Fruit fly (Drosophila melanogaster) whole organism, embryonic: Measurements from ENCODE around the gene crm.

Source experiments
- Abd-B ChIP-seq: fragments of 200-800 bp; sonication (Bioruptor generic); optimal IDR thresholded peaks from 2 replicates; lab custom pipeline; 2018; ENCODE audit warnings: missing biosample characterization, mild to moderate bottlenecking, missing genetic modification characterization, moderate library complexity
- B-H2 ChIP-seq: fragments of 200-800 bp; sonication (Bioruptor generic); optimal IDR thresholded peaks from 2 replicates; lab custom pipeline; 2018; ENCODE audit warnings: missing biosample characterization, mild to moderate bottlenecking, missing genetic modification characterization
- CG10979 ChIP-seq: fragments of 200-800 bp; sonication (Bioruptor generic); optimal IDR thresholded peaks from 2 replicates; lab custom pipeline; 2018; ENCODE audit warnings: missing biosample characterization, mild to moderate bottlenecking, missing genetic modification characterization, moderate library complexity
- CG11085 ChIP-seq: fragments of 200-800 bp; sonication (Bioruptor generic); IDR thresholded peaks from 2 replicates; pipeline ENCODE4 v1.3.6; 2022; ENCODE audit warnings: missing biosample characterization, missing genetic modification characterization
- CG11398 ChIP-seq: fragments of 200-800 bp; sonication (Bioruptor generic); optimal IDR thresholded peaks from 2 replicates; lab custom pipeline; 2016; ENCODE audit warnings: missing biosample characterization, missing genetic modification characterization
- CG11456 ChIP-seq: fragments of 200-800 bp; sonication (Bioruptor generic); IDR thresholded peaks from 3 replicates; pipeline ENCODE4 v1.3.6; 2022; ENCODE audit warnings: missing biosample characterization, missing genetic modification characterization
- CG12942 ChIP-seq: fragments of 200-800 bp; sonication (Bioruptor generic); optimal IDR thresholded peaks from 3 replicates; lab custom pipeline; 2016; ENCODE audit warnings: missing biosample characterization, missing genetic modification characterization
- CG13296 ChIP-seq: fragments of 200-800 bp; sonication (Bioruptor generic); optimal IDR thresholded peaks from 3 replicates; lab custom pipeline; 2018; ENCODE audit warnings: missing biosample characterization, mild to moderate bottlenecking, missing genetic modification characterization
- CG15011 ChIP-seq: fragments of 200-800 bp; sonication (Bioruptor generic); optimal IDR thresholded peaks from 3 replicates; lab custom pipeline; 2018; ENCODE audit warnings: missing biosample characterization, mild to moderate bottlenecking, missing genetic modification characterization
- CG17186 ChIP-seq: fragments of 200-800 bp; sonication (Bioruptor generic); optimal IDR thresholded peaks from 3 replicates; lab custom pipeline; 2017; ENCODE audit warnings: missing biosample characterization, missing genetic modification reagents, missing genetic modification characterization
- CG17802 ChIP-seq: fragments of 200-800 bp; sonication (Bioruptor generic); optimal IDR thresholded peaks from 2 replicates; lab custom pipeline; 2018; ENCODE audit warnings: missing biosample characterization, mild to moderate bottlenecking, missing genetic modification characterization, moderate library complexity
- CG1832 ChIP-seq: fragments of 200-800 bp; sonication (Bioruptor generic); optimal IDR thresholded peaks from 2 replicates; lab custom pipeline; 2017; ENCODE audit warnings: missing biosample characterization, mild to moderate bottlenecking, missing genetic modification characterization, inconsistent platforms
- CG31441 ChIP-seq: fragments of 200-800 bp; sonication (Bioruptor generic); IDR thresholded peaks from 2 replicates; pipeline ENCODE4 v1.3.6; 2022; ENCODE audit warnings: missing biosample characterization, missing genetic modification characterization
- CG3726 ChIP-seq: fragments of 200-800 bp; sonication (Bioruptor generic); IDR thresholded peaks from 3 replicates; pipeline ENCODE4, ENCODE4 v1.3.6; 2022; ENCODE audit warnings: missing biosample characterization, missing genetic modification characterization
- CG5953 ChIP-seq: fragments of 200-800 bp; sonication (Bioruptor generic); IDR thresholded peaks from 2 replicates; pipeline ENCODE4 v1.3.6; 2022; ENCODE audit warnings: missing biosample characterization, missing genetic modification characterization
- CG7372 ChIP-seq: fragments of 200-800 bp; sonication (Bioruptor generic); IDR thresholded peaks from 2 replicates; pipeline ENCODE4 v1.3.6; 2022; ENCODE audit warnings: missing biosample characterization, missing genetic modification characterization
- CG8281 ChIP-seq: fragments of 200-800 bp; sonication (Bioruptor generic); optimal IDR thresholded peaks from 2 replicates; lab custom pipeline; 2018; ENCODE audit warnings: missing biosample characterization, mild to moderate bottlenecking, missing genetic modification characterization, moderate library complexity
- Camta ChIP-seq: fragments of 200-800 bp; sonication (Bioruptor generic); optimal IDR thresholded peaks from 2 replicates; lab custom pipeline; 2016; ENCODE audit warnings: missing biosample characterization, missing genetic modification characterization
- D19A ChIP-seq: fragments of 200-800 bp; optimal IDR thresholded peaks from 3 replicates; lab custom pipeline; 2019; ENCODE audit warnings: missing biosample characterization, mild to moderate bottlenecking, missing genetic modification characterization, moderate library complexity
- Dek ChIP-seq: fragments of 200-800 bp; sonication (Bioruptor generic); optimal IDR thresholded peaks from 3 replicates; lab custom pipeline; 2019; ENCODE audit warnings: missing biosample characterization, mild to moderate bottlenecking, missing genetic modification characterization, moderate library complexity
- Dip2 ChIP-seq: fragments of 200-800 bp; sonication (Bioruptor generic); IDR thresholded peaks from 2 replicates; pipeline ENCODE4 v1.3.6; 2022; ENCODE audit warnings: missing biosample characterization, missing genetic modification characterization
- Ets65A ChIP-seq: fragments of 200-800 bp; sonication (Bioruptor generic); peaks from one replicate; lab custom pipeline; 2016; ENCODE audit warnings: missing biosample characterization, missing genetic modification characterization
- GATAe ChIP-seq: fragments of 200-800 bp; sonication (Bioruptor generic); conservative IDR thresholded peaks from 2 replicates; pipeline ENCODE4 v1.3.6; 2022; ENCODE audit warnings: missing biosample characterization, missing genetic modification characterization
- MTF-1 ChIP-seq: fragments of 200-800 bp; sonication (Bioruptor generic); optimal IDR thresholded peaks from 2 replicates; lab custom pipeline; 2018; ENCODE audit warnings: missing biosample characterization, mild to moderate bottlenecking, missing genetic modification characterization, borderline replicate concordance
- Myb ChIP-seq: fragments of 200-800 bp; sonication (Bioruptor generic); optimal IDR thresholded peaks from 2 replicates; lab custom pipeline; 2016; ENCODE audit warnings: missing biosample characterization, missing genetic modification characterization
- Neu2 ChIP-seq: fragments of 200-800 bp; sonication (Bioruptor generic); optimal IDR thresholded peaks from 3 replicates; lab custom pipeline; 2016; ENCODE audit warnings: missing biosample characterization, missing genetic modification characterization, borderline replicate concordance
- Sin3A ChIP-seq: fragments of >200 bp; optimal IDR thresholded peaks from 2 replicates; lab custom pipeline; 2018
- Trl ChIP-seq, 3 experiments: fragments of >200 bp in 2 of 3; fragments of 200-800 bp in 1 of 3; sonication (Bioruptor generic) in 1 of 3; optimal IDR thresholded peaks; 2 replicates in 1 of 3; 3 replicates in 2 of 3; lab custom pipeline; 2016 to 2017; ENCODE audit warnings: missing biosample characterization in 1 of 3, missing genetic modification characterization in 1 of 3
- ac ChIP-seq: fragments of 200-800 bp; sonication (Bioruptor generic); optimal IDR thresholded peaks from 3 replicates; lab custom pipeline; 2017; ENCODE audit warnings: missing biosample characterization, mild to moderate bottlenecking, missing genetic modification characterization
- ara ChIP-seq: fragments of 200-800 bp; sonication (Bioruptor generic); IDR thresholded peaks from 2 replicates; pipeline ENCODE4 v1.3.6; 2022; ENCODE audit warnings: missing biosample characterization, missing genetic modification characterization
- bab2 ChIP-seq: fragments of 200-800 bp; sonication (Bioruptor generic); optimal IDR thresholded peaks from 2 replicates; lab custom pipeline; 2016; ENCODE audit warnings: missing biosample characterization, missing genetic modification characterization
- bsh ChIP-seq, 2 experiments: fragments of 200-800 bp; sonication (Bioruptor generic); optimal IDR thresholded peaks; 2 replicates each; lab custom pipeline; 2017 to 2018; ENCODE audit warnings: mild to moderate bottlenecking in 2 of 2, missing biosample characterization in 2 of 2, missing genetic modification characterization in 2 of 2, moderate library complexity in 1 of 2
- ewg ChIP-seq: fragments of 200-800 bp; sonication (Bioruptor generic); optimal IDR thresholded peaks from 3 replicates; lab custom pipeline; 2017; ENCODE audit warnings: mild to moderate bottlenecking, missing biosample characterization, missing genetic modification reagents, missing genetic modification characterization
- gce ChIP-seq: fragments of 200-800 bp; sonication (Bioruptor generic); IDR thresholded peaks from 3 replicates; pipeline ENCODE4 v1.3.6; 2022; ENCODE audit warnings: missing biosample characterization, missing genetic modification characterization
- gro ChIP-seq: fragments of 200-800 bp; sonication (Bioruptor generic); optimal IDR thresholded peaks from 2 replicates; lab custom pipeline; 2016; ENCODE audit warnings: missing biosample characterization, missing genetic modification characterization
- gsb ChIP-seq: fragments of 200-800 bp; sonication (Bioruptor generic); IDR thresholded peaks from 2 replicates; pipeline ENCODE4 v1.3.6; 2022; ENCODE audit warnings: missing biosample characterization, missing genetic modification characterization
- her ChIP-seq: fragments of 200-800 bp; sonication (Bioruptor generic); optimal IDR thresholded peaks from 2 replicates; lab custom pipeline; 2016; ENCODE audit warnings: missing biosample characterization, missing genetic modification characterization
- jigr1 ChIP-seq: fragments of 200-800 bp; sonication (Bioruptor generic); IDR thresholded peaks from 3 replicates; pipeline ENCODE4 v1.3.6; 2022; ENCODE audit warnings: missing biosample characterization, missing genetic modification characterization
- jing ChIP-seq: fragments of 200-800 bp; sonication (Bioruptor generic); optimal IDR thresholded peaks from 2 replicates; lab custom pipeline; 2018; ENCODE audit warnings: missing biosample characterization, mild to moderate bottlenecking, missing genetic modification characterization
- lab ChIP-seq: fragments of 200-800 bp; sonication (Bioruptor generic); optimal IDR thresholded peaks from 3 replicates; lab custom pipeline; 2017; ENCODE audit warnings: missing biosample characterization, missing genetic modification characterization, mild to moderate bottlenecking, moderate library complexity, missing genetic modification reagents
- lmd ChIP-seq: fragments of 200-800 bp; sonication (Bioruptor generic); IDR thresholded peaks from 2 replicates; pipeline ENCODE4 v1.3.6; 2022; ENCODE audit warnings: missing biosample characterization, missing genetic modification characterization
- lov ChIP-seq, 2 experiments: fragments of 200-800 bp in 1 of 2; fragments of >200 bp in 1 of 2; sonication (Bioruptor generic) in 1 of 2; IDR thresholded peaks in 1 of 2; optimal IDR thresholded peaks in 1 of 2; 2 replicates in 1 of 2; 3 replicates in 1 of 2; pipeline versions ENCODE4 v1.3.6 to Lab custom; 2017 to 2022; ENCODE audit warnings: missing biosample characterization in 1 of 2, missing genetic modification characterization in 1 of 2
- pho ChIP-seq: fragments of 200-800 bp; sonication (Bioruptor generic); optimal IDR thresholded peaks from 2 replicates; lab custom pipeline; 2016; ENCODE audit warnings: missing biosample characterization, missing genetic modification characterization
- pita ChIP-seq: fragments of 200-800 bp; sonication (Bioruptor generic); optimal IDR thresholded peaks from 2 replicates; lab custom pipeline; 2017; ENCODE audit warnings: missing biosample characterization, mild to moderate bottlenecking, missing genetic modification characterization
- prd ChIP-seq, 3 experiments: fragments of >200 bp in 2 of 3; fragments of 200-800 bp in 1 of 3; sonication (Bioruptor generic) in 1 of 3; optimal IDR thresholded peaks in 2 of 3; IDR thresholded peaks in 1 of 3; 2 replicates in 2 of 3; 3 replicates in 1 of 3; pipeline versions ENCODE4 v1.3.6 to Lab custom; 2017 to 2022; ENCODE audit warnings: missing biosample characterization in 1 of 3, missing genetic modification characterization in 1 of 3
- schlank ChIP-seq: fragments of 200-800 bp; sonication (Bioruptor generic); optimal IDR thresholded peaks from 2 replicates; lab custom pipeline; 2018; ENCODE audit warnings: missing biosample characterization, mild to moderate bottlenecking, missing genetic modification characterization
- stwl ChIP-seq: fragments of 200-800 bp; sonication (Bioruptor generic); optimal IDR thresholded peaks from 3 replicates; lab custom pipeline; 2018; ENCODE audit warnings: missing biosample characterization, mild to moderate bottlenecking, missing genetic modification characterization, moderate library complexity
- trh ChIP-seq: fragments of 200-800 bp; sonication (Bioruptor generic); optimal IDR thresholded peaks from 2 replicates; lab custom pipeline; 2016; ENCODE audit warnings: missing biosample characterization, missing genetic modification characterization
- unpg ChIP-seq: fragments of 200-800 bp; sonication (Bioruptor generic); optimal IDR thresholded peaks from 3 replicates; lab custom pipeline; 2018; ENCODE audit warnings: missing biosample characterization, mild to moderate bottlenecking, missing genetic modification characterization, moderate library complexity
- zfh2 ChIP-seq: fragments of 200-800 bp; sonication (Bioruptor generic); optimal IDR thresholded peaks from 2 replicates; lab custom pipeline; 2016; ENCODE audit warnings: missing biosample characterization, missing genetic modification characterization

Gene crm

DNA sequence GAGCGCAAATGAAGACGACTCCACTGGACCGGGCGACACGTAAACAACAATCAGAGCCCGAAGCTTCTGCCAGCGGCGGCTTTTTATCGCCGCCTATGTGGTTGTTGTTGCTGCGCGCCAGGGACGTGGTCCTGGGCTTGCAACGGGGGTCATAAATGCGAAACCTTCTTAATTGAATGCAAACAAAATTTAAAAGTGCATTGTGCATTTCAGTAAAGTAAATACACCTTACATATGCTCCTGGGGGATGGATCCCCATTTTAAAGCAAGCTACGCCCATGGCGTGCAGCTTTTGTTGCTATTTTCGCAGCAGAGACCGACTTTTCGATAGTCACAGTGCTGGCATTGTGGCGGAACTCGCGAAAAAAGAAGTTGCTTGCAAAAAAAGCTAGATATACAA lies 34.9 kb downstream of the crm start, which contains the start of gene Ugalt (continued):
- peak; percentile 80 for TF ChIP-seq CG1832
- peak; percentile 100 for TF ChIP-seq GATAe
- TF ChIP-seq pho (GFP tag; lab: Kevin White, UChicago) = peak; percentile 100
- TF ChIP-seq gce (GFP tag; lab: Robert Waterston, UW) = peak; percentile 100
- peak; percentile 100 for TF ChIP-seq lmd
- TF ChIP-seq bab2 (GFP tag; lab: Kevin White, UChicago) = peak; percentile 100
- TF ChIP-seq pita (GFP tag; lab: Kevin White, UChicago) = no peak
- peak; percentile 88 for TF ChIP-seq Dip2 (GFP tag; lab: Robert Waterston, UW)
- TF ChIP-seq trh (GFP tag; lab: Kevin White, UChicago) = peak; percentile 100
- peak; percentile 100 for TF ChIP-seq CG11085
- peak; percentile 100 for TF ChIP-seq CG12942
- peak; percentile 100 for TF ChIP-seq Ets65A (GFP tag; lab: Kevin White, UChicago)
- TF ChIP-seq D19A (tag; lab: Kevin White, UChicago) = peak; percentile 99
- TF ChIP-seq CG3726 (GFP tag; lab: Robert Waterston, UW) = peak; percentile 100
- TF ChIP-seq CG8281 (tag; lab: Kevin White, UChicago) = peak; percentile 98
- TF ChIP-seq Abd-B = peak; percentile 100
- TF ChIP-seq jigr1 = peak; percentile 100
- TF ChIP-seq prd (optimal IDR thresholded peaks at IDR 0.05; lab: Kevin White, UChicago) = no peak
- TF ChIP-seq prd (GFP tag; IDR thresholded peaks at IDR 0.05; lab: Robert Waterston, UW) = peak; percentile 100
- peak; percentile 100 for TF ChIP-seq schlank (tag; lab: Kevin White, UChicago)
- TF ChIP-seq ac (GFP tag; lab: Kevin White, UChicago) = peak; percentile 99
- peak; percentile 98 for TF ChIP-seq CG17186 (GFP tag; lab: Kevin White, UChicago)
- TF ChIP-seq Trl (optimal IDR thresholded peaks at IDR 0.05; lab: Kevin White, UChicago) = no peak
- peak; percentile 100 for TF ChIP-seq Trl (GFP tag; optimal IDR thresholded peaks at IDR 0.05; lab: Kevin White, UChicago)
- peak; percentile 100 for TF ChIP-seq CG5953
- TF ChIP-seq her (GFP tag; lab: Kevin White, UChicago) = peak; percentile 99
- peak; percentile 100 for TF ChIP-seq CG11456 (GFP tag; lab: Robert Waterston, UW)
- TF ChIP-seq gro (GFP tag; lab: Kevin White, UChicago) = peak; percentile 100
- no peak for TF ChIP-seq lov (optimal IDR thresholded peaks at IDR 0.05; lab: Kevin White, UChicago)
- TF ChIP-seq lov (GFP tag; IDR thresholded peaks at IDR 0.05; lab: Robert Waterston, UW) = peak; percentile 100
- TF ChIP-seq CG17802 (tag; lab: Kevin White, UChicago) = peak; percentile 97
- peak; percentile 100 for TF ChIP-seq CG13296
- TF ChIP-seq Neu2 (GFP tag; lab: Kevin White, UChicago) = peak; percentile 100
- peak; percentile 100 for TF ChIP-seq zfh2 (GFP tag; lab: Kevin White, UChicago)
- TF ChIP-seq Myb (GFP tag; lab: Kevin White, UChicago) = peak; percentile 99
- TF ChIP-seq CG15011 = peak; percentile 100
- TF ChIP-seq gsb (GFP tag; lab: Robert Waterston, UW) = peak; percentile 100
- TF ChIP-seq ara (GFP tag; lab: Robert Waterston, UW) = peak; percentile 100
- peak; percentile 100 for TF ChIP-seq Camta
- peak; percentile 100 for TF ChIP-seq Dek
- TF ChIP-seq ewg (GFP tag; lab: Kevin White, UChicago) = peak; percentile 100
- TF ChIP-seq Sin3A = no peak
- TF ChIP-seq CG31441 (GFP tag; lab: Robert Waterston, UW) = peak; percentile 100
- TF ChIP-seq lab (GFP tag; lab: Kevin White, UChicago) = peak; percentile 100
- TF ChIP-seq CG10979 (tag; lab: Kevin White, UChicago) = peak; percentile 100
- TF ChIP-seq jing (GFP tag; lab: Kevin White, UChicago) = peak; percentile 100
- TF ChIP-seq CG11398 = peak; percentile 100
- TF ChIP-seq B-H2 = peak; percentile 99
- peak; percentile 100 for TF ChIP-seq bsh (GFP tag; optimal IDR thresholded peaks at IDR 0.05; lab: Kevin White, UChicago)
- TF ChIP-seq unpg (GFP tag; lab: Kevin White, UChicago) = peak; percentile 100
- TF ChIP-seq stwl (tag; lab: Kevin White, UChicago) = peak; percentile 93
- peak; percentile 100 for TF ChIP-seq CG7372 (GFP tag; lab: Robert Waterston, UW)
- TF ChIP-seq MTF-1 (GFP tag; lab: Kevin White, UChicago) = peak; percentile 100
